Worm (Caenorhabditis elegans) whole organism, young adult: ENCODE measurements around the gene R10E4.9.

ENCODE experiments used
- B0035.1 ChIP-seq: sonication (generic microtip); optimal IDR thresholded peaks from 2 replicates; lab custom pipeline; 2016; ENCODE audit warnings: missing genetic modification characterization, mild to moderate bottlenecking, missing compliant biosample characterization, missing genotype, missing genetic modification reagents
- B0261.1 ChIP-seq: sonication (generic microtip); optimal IDR thresholded peaks from 2 replicates; lab custom pipeline; 2016; ENCODE audit warnings: mild to moderate bottlenecking, missing genetic modification characterization, moderate library complexity, missing compliant biosample characterization
- F22D6.2 ChIP-seq: sonication (generic microtip); optimal IDR thresholded peaks from 2 replicates; lab custom pipeline; 2016; ENCODE audit warnings: mild to moderate bottlenecking, missing genetic modification characterization, missing compliant biosample characterization
- F39B2.1 ChIP-seq: fragments of 200-800 bp; sonication (Bioruptor generic); IDR thresholded peaks from 2 replicates; pipeline ENCODE4 v1.3.6; 2022; ENCODE audit warnings: missing genetic modification reagents, missing genetic modification characterization, missing compliant biosample characterization
- F49E8.2 ChIP-seq: sonication (generic microtip); optimal IDR thresholded peaks from 3 replicates; lab custom pipeline; 2017; ENCODE audit warnings: missing genetic modification characterization, mild to moderate bottlenecking, missing compliant biosample characterization, antibody characterized with exemption, moderate library complexity; ENCODE audit not compliant: insufficient read depth
- F52B5.7 ChIP-seq: sonication (generic microtip); optimal IDR thresholded peaks from 2 replicates; lab custom pipeline; 2016; ENCODE audit warnings: mild to moderate bottlenecking, missing genetic modification characterization, missing compliant biosample characterization
- F55B11.4 ChIP-seq: sonication (generic microtip); optimal IDR thresholded peaks from 2 replicates; lab custom pipeline; 2016; ENCODE audit warnings: missing compliant biosample characterization, missing genetic modification characterization, borderline replicate concordance; ENCODE audit not compliant: insufficient read depth
- K12H6.12 ChIP-seq: fragments of 200-800 bp; sonication (Bioruptor generic); optimal IDR thresholded peaks from 2 replicates; lab custom pipeline; 2018; ENCODE audit warnings: mild to moderate bottlenecking, missing genetic modification characterization, missing compliant biosample characterization
- Y53G8AR.9 ChIP-seq: fragments of 200-800 bp; sonication (Bioruptor generic); conservative IDR thresholded peaks from 2 replicates; pipeline ENCODE4 v1.3.6; 2022; ENCODE audit warnings: missing genetic modification reagents, missing genetic modification characterization, missing compliant biosample characterization
- Y56A3A.18 ChIP-seq: fragments of 200-800 bp; sonication (Bioruptor generic); IDR thresholded peaks from 2 replicates; pipeline ENCODE4 v1.3.6; 2022; ENCODE audit warnings: missing genetic modification reagents, missing genetic modification characterization, missing compliant biosample characterization
- aptf-3 ChIP-seq: fragments of 200-800 bp; sonication (Bioruptor generic); IDR thresholded peaks from 2 replicates; pipeline ENCODE4 v1.3.6; 2022; ENCODE audit warnings: missing genetic modification characterization, missing compliant biosample characterization
- atf-7 ChIP-seq: sonication (generic microtip); optimal IDR thresholded peaks from 2 replicates; lab custom pipeline; 2017; ENCODE audit warnings: mild to moderate bottlenecking, missing genetic modification characterization, missing compliant biosample characterization
- attf-3 ChIP-seq: fragments of 200-800 bp; sonication (Bioruptor generic); conservative IDR thresholded peaks from 2 replicates; pipeline ENCODE4 v1.3.6; 2022; ENCODE audit warnings: missing genetic modification reagents, missing genetic modification characterization, missing compliant biosample characterization
- bed-1 ChIP-seq: fragments of 200-800 bp; sonication (Bioruptor generic); IDR thresholded peaks from 2 replicates; pipeline ENCODE4 v1.3.6; 2022; ENCODE audit warnings: missing genetic modification reagents, missing genetic modification characterization, missing compliant biosample characterization
- cebp-1 ChIP-seq, 2 experiments: fragments of 200-800 bp in 1 of 2; sonication (Bioruptor generic) in 1 of 2; sonication (generic microtip) in 1 of 2; IDR thresholded peaks in 1 of 2; optimal IDR thresholded peaks in 1 of 2; 2 replicates each; pipeline versions ENCODE4 v1.3.6 to Lab custom; 2017 to 2022; ENCODE audit warnings: missing compliant biosample characterization in 2 of 2, missing genetic modification characterization in 2 of 2, mild to moderate bottlenecking in 1 of 2, missing genetic modification reagents in 1 of 2, moderate library complexity in 1 of 2
- ceh-100 ChIP-seq: fragments of 200-800 bp; sonication (Bioruptor generic); IDR thresholded peaks from 2 replicates; pipeline ENCODE4 v1.3.6; 2022; ENCODE audit warnings: missing genetic modification reagents, missing genetic modification characterization, missing compliant biosample characterization
- dox-1 ChIP-seq: fragments of 200-800 bp; sonication (Bioruptor generic); IDR thresholded peaks from 2 replicates; pipeline ENCODE4 v1.3.6; 2022; ENCODE audit warnings: missing genetic modification reagents, missing genetic modification characterization, missing compliant biosample characterization
- dpff-1 ChIP-seq: sonication (generic microtip); optimal IDR thresholded peaks from 2 replicates; lab custom pipeline; 2017; ENCODE audit warnings: mild to moderate bottlenecking, missing genetic modification characterization, missing compliant biosample characterization
- ets-4 ChIP-seq: fragments of 200-800 bp; sonication (Bioruptor generic); optimal IDR thresholded peaks from 2 replicates; lab custom pipeline; 2018; ENCODE audit warnings: mild to moderate bottlenecking, missing genetic modification characterization, missing compliant biosample characterization
- fkh-3 ChIP-seq: sonication (generic microtip); optimal IDR thresholded peaks from 2 replicates; lab custom pipeline; 2016; ENCODE audit warnings: mild to moderate bottlenecking, missing genetic modification characterization, missing compliant biosample characterization
- gei-17 ChIP-seq: fragments of 200-800 bp; sonication (Bioruptor generic); optimal IDR thresholded peaks from 2 replicates; lab custom pipeline; 2018; ENCODE audit warnings: mild to moderate bottlenecking, missing genetic modification characterization, missing compliant biosample characterization
- him-1 ChIP-seq: sonication (generic microtip); optimal IDR thresholded peaks from 2 replicates; lab custom pipeline; 2016; ENCODE audit warnings: missing genotype, missing genetic modification reagents, missing genetic modification characterization, missing compliant biosample characterization
- hmg-1.2 ChIP-seq: fragments of 200-800 bp; sonication (Bioruptor generic); IDR thresholded peaks from 2 replicates; pipeline ENCODE4 v1.3.6; 2022; ENCODE audit warnings: missing genetic modification reagents, missing genetic modification characterization, missing compliant biosample characterization
- hmg-20 ChIP-seq: fragments of 200-800 bp; sonication (Bioruptor generic); IDR thresholded peaks from 2 replicates; pipeline ENCODE4 v1.3.6; 2022; ENCODE audit warnings: missing genetic modification reagents, missing genetic modification characterization, missing compliant biosample characterization
- let-526 ChIP-seq: fragments of 200-800 bp; sonication (Bioruptor generic); IDR thresholded peaks from 2 replicates; pipeline ENCODE4 v1.3.6; 2022; ENCODE audit warnings: missing genetic modification reagents, missing genetic modification characterization, missing compliant biosample characterization
- lsl-1 ChIP-seq: fragments of 200-800 bp; sonication (Bioruptor generic); optimal IDR thresholded peaks from 2 replicates; lab custom pipeline; 2018; ENCODE audit warnings: mild to moderate bottlenecking, missing genetic modification characterization, moderate library complexity, missing compliant biosample characterization
- madf-6 ChIP-seq: fragments of 200-800 bp; sonication (Bioruptor generic); IDR thresholded peaks from 2 replicates; pipeline ENCODE4 v1.3.6; 2022; ENCODE audit warnings: missing genetic modification reagents, missing genetic modification characterization, missing compliant biosample characterization
- madf-8 ChIP-seq: fragments of 200-800 bp; sonication (Bioruptor generic); conservative IDR thresholded peaks from 2 replicates; pipeline ENCODE4 v1.3.6; 2022; ENCODE audit warnings: missing genetic modification reagents, missing genetic modification characterization, missing compliant biosample characterization
- nfya-1 ChIP-seq: sonication (generic microtip); optimal IDR thresholded peaks from 2 replicates; lab custom pipeline; 2017; ENCODE audit warnings: antibody characterized with exemption, missing compliant biosample characterization, missing genetic modification characterization, borderline replicate concordance; ENCODE audit not compliant: insufficient read depth
- nfya-2 ChIP-seq: fragments of 200-800 bp; sonication (Bioruptor generic); IDR thresholded peaks from 2 replicates; pipeline ENCODE4 v1.3.6; 2022; ENCODE audit warnings: missing genetic modification reagents, missing genetic modification characterization, missing compliant biosample characterization
- nfyb-1 ChIP-seq: fragments of 200-800 bp; sonication (Bioruptor generic); IDR thresholded peaks from 2 replicates; pipeline ENCODE4 v1.3.6; 2022; ENCODE audit warnings: missing genetic modification reagents, missing genetic modification characterization, missing compliant biosample characterization
- nhr-90 ChIP-seq: sonication (generic microtip); optimal IDR thresholded peaks from 2 replicates; lab custom pipeline; 2016; ENCODE audit warnings: missing genotype, mild to moderate bottlenecking, missing genetic modification characterization, missing compliant biosample characterization
- pbrm-1 ChIP-seq: fragments of 200-800 bp; sonication (Bioruptor generic); IDR thresholded peaks from 2 replicates; pipeline ENCODE4 v1.3.6; 2022; ENCODE audit warnings: missing genetic modification reagents, missing genetic modification characterization, missing compliant biosample characterization
- repo-1 ChIP-seq: sonication (generic microtip); optimal IDR thresholded peaks from 2 replicates; lab custom pipeline; 2017; ENCODE audit warnings: mild to moderate bottlenecking, missing genetic modification characterization, missing compliant biosample characterization
- rpc-1 ChIP-seq, 2 experiments: fragments of 150-350 bp in 1 of 2; sonication (generic microtip) in 1 of 2; optimal IDR thresholded peaks; 2 replicates each; lab custom pipeline; 2014 to 2018; ENCODE audit warnings: missing biosample characterization in 1 of 2, missing genetic modification characterization in 1 of 2, missing genetic modification reagents in 1 of 2, missing genotype in 1 of 2
- sdz-38 ChIP-seq: sonication (generic microtip); optimal IDR thresholded peaks from 2 replicates; lab custom pipeline; 2016; ENCODE audit warnings: missing genotype, missing genetic modification characterization, missing compliant biosample characterization
- snpc-1.3 ChIP-seq: sonication (generic microtip); optimal IDR thresholded peaks from 2 replicates; lab custom pipeline; 2017; ENCODE audit warnings: missing genetic modification characterization, mild to moderate bottlenecking, missing compliant biosample characterization, antibody characterized with exemption, moderate library complexity, missing genotype, missing genetic modification reagents; ENCODE audit not compliant: insufficient read depth
- tbp1 ChIP-seq: fragments of 200-800 bp; sonication (Bioruptor generic); optimal IDR thresholded peaks from 2 replicates; lab custom pipeline; 2018; ENCODE audit warnings: mild to moderate bottlenecking, missing genetic modification characterization, missing compliant biosample characterization
- tbx-9 ChIP-seq: sonication (generic microtip); optimal IDR thresholded peaks from 2 replicates; lab custom pipeline; 2016; ENCODE audit warnings: borderline replicate concordance, missing genetic modification characterization, inconsistent platforms, missing compliant biosample characterization
- unc-130 ChIP-seq: sonication (generic microtip); optimal IDR thresholded peaks from 2 replicates; lab custom pipeline; 2016; ENCODE audit warnings: missing genetic modification reagents, missing genetic modification characterization, missing compliant biosample characterization
- xnd-1 ChIP-seq: sonication (generic microtip); optimal IDR thresholded peaks from 2 replicates; lab custom pipeline; 2016; ENCODE audit warnings: missing genotype, missing genetic modification reagents, missing genetic modification characterization, missing compliant biosample characterization
- ztf-18 ChIP-seq: sonication (generic microtip); optimal IDR thresholded peaks from 2 replicates; lab custom pipeline; 2016; ENCODE audit warnings: missing genotype, mild to moderate bottlenecking, missing genetic modification characterization, missing compliant biosample characterization
- ztf-22 ChIP-seq: fragments of 200-800 bp; sonication (Bioruptor generic); optimal IDR thresholded peaks from 2 replicates; lab custom pipeline; 2018; ENCODE audit warnings: mild to moderate bottlenecking, missing genetic modification characterization, moderate library complexity, missing compliant biosample characterization
- ztf-26 ChIP-seq: sonication (generic microtip); optimal IDR thresholded peaks from 2 replicates; lab custom pipeline; 2017; ENCODE audit warnings: missing genetic modification characterization, missing compliant biosample characterization
- ztf-3 ChIP-seq: fragments of 200-800 bp; sonication (Bioruptor generic); optimal IDR thresholded peaks from 2 replicates; lab custom pipeline; 2018; ENCODE audit warnings: mild to moderate bottlenecking, missing genetic modification characterization, missing compliant biosample characterization
- ztf-6 ChIP-seq: fragments of 200-800 bp; sonication (Bioruptor generic); IDR thresholded peaks from 2 replicates; pipeline ENCODE4 v1.3.6; 2022; ENCODE audit warnings: missing genetic modification reagents, missing genetic modification characterization, missing compliant biosample characterization

R10E4.9 gene

DNA sequence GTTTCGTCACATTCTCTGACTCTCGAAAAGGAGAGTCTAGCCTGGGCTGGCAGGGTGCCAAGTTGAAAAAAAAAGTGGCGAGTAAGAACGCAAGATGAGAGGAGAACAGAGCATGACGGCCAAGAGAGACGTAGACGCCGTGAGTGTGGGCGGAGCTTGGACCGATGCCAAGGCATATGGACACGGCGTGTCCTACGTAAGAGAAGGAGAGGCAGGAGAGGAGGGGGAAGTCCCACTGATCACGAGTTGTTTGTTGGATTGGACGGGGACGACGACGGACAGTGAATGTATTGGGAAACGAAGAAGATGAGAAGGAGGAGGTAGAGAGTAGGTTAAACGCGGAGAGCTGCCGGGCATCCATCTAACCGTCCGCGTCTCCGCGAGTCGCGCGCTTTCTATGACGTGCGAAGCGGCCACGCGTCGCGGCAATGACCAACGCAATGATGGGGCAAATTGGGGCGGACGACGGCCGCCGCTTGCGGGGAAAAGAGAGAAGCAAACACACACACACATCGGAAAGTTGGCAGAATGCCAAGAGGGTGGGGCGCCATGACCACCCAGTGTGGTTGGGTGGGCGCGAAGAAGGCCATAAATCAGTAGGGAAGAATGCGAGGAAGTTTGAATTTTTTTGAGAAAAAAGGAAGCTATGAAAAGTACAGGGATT, 20.1 kb downstream of the R10E4.9 start (continued):
- peak; percentile 69; the same call in 1 of the 2 replicates for TF ChIP-seq ztf-6 (GFP tag; lab: Robert Waterston, UW)
- TF ChIP-seq aptf-3 (GFP tag; lab: Robert Waterston, UW): 0 out of 2 replicates have a peak, but pooled peaks have one; percentile 23
- TF ChIP-seq madf-6 (GFP tag; lab: Robert Waterston, UW): no peak
- TF ChIP-seq F39B2.1 (GFP tag; lab: Robert Waterston, UW): no peak
- peak; percentile 1 for TF ChIP-seq fkh-3 (tag; lab: Kevin White, UChicago)
- 0 out of 2 replicates have a peak, but pooled peaks have one; percentile 20 for TF ChIP-seq bed-1 (GFP tag; lab: Robert Waterston, UW)
- TF ChIP-seq dox-1 (GFP tag; lab: Robert Waterston, UW): peak; percentile 95
- peak; percentile 80; the same call in 1 of the 2 replicates for TF ChIP-seq cebp-1 (GFP tag; IDR thresholded peaks at IDR 0.05; lab: Robert Waterston, UW)
- peak; percentile 98 for TF ChIP-seq cebp-1 (tag; optimal IDR thresholded peaks at IDR 0.05; lab: Kevin White, UChicago)
- peak; percentile 99 for TF ChIP-seq K12H6.12 (tag; lab: Kevin White, UChicago)
- TF ChIP-seq repo-1: peak; percentile 94
- no peak for TF ChIP-seq madf-8 (GFP tag; lab: Robert Waterston, UW)
- peak; percentile 4 for TF ChIP-seq unc-130 (GFP tag; lab: Kevin White, UChicago)
- peak; percentile 92 for TF ChIP-seq hmg-1.2 (GFP tag; lab: Robert Waterston, UW)
- no peak for TF ChIP-seq nfya-1
- no peak for TF ChIP-seq lsl-1 (GFP tag; lab: Kevin White, UChicago)
- TF ChIP-seq him-1: no peak
- TF ChIP-seq tbx-9: no peak
- peak; percentile 92 for TF ChIP-seq Y56A3A.18 (GFP tag; lab: Robert Waterston, UW)
- peak; percentile 68 for TF ChIP-seq let-526 (GFP tag; lab: Robert Waterston, UW)
- TF ChIP-seq F22D6.2 (tag; lab: Kevin White, UChicago): peak; percentile 96
- TF ChIP-seq nfya-2 (GFP tag; lab: Robert Waterston, UW): no peak
- peak; percentile 66; the same call in 1 of the 2 replicates for TF ChIP-seq hmg-20
- peak; percentile 25 for TF ChIP-seq B0261.1 (tag; lab: Kevin White, UChicago)
- peak; percentile 89 for TF ChIP-seq nhr-90 (tag; lab: Kevin White, UChicago)
- peak; percentile 99 for TF ChIP-seq ztf-22
- TF ChIP-seq ztf-3: peak; percentile 93
- peak; percentile 92 for TF ChIP-seq Y53G8AR.9
- TF ChIP-seq nfyb-1: peak; percentile 98
- peak; percentile 72 for TF ChIP-seq tbp1 (GFP tag; lab: Kevin White, UChicago)
- peak; percentile 100 for TF ChIP-seq atf-7 (tag; lab: Kevin White, UChicago)
- TF ChIP-seq attf-3 (GFP tag; lab: Robert Waterston, UW): no peak
- TF ChIP-seq gei-17 (GFP tag; lab: Kevin White, UChicago): peak; percentile 94
- peak; percentile 92 for TF ChIP-seq pbrm-1 (GFP tag; lab: Robert Waterston, UW)
- peak; percentile 78 for TF ChIP-seq ceh-100 (GFP tag; lab: Robert Waterston, UW)
- peak; percentile 82 for TF ChIP-seq ztf-18 (tag; lab: Kevin White, UChicago)
- no peak for TF ChIP-seq rpc-1 (optimal IDR thresholded peaks at IDR 0.05; lab: Kevin White, UChicago)
- TF ChIP-seq rpc-1 (tag; optimal IDR thresholded peaks at IDR 0.05; lab: Kevin White, UChicago): no peak
- TF ChIP-seq snpc-1.3: no peak
- no peak for TF ChIP-seq xnd-1 (tag; lab: Kevin White, UChicago)
- peak; percentile 84 for TF ChIP-seq dpff-1 (tag; lab: Kevin White, UChicago)
- TF ChIP-seq F49E8.2: no peak
- TF ChIP-seq F52B5.7 (tag; lab: Kevin White, UChicago): peak; percentile 68
- no peak for TF ChIP-seq F55B11.4 (tag; lab: Kevin White, UChicago)
- TF ChIP-seq sdz-38: no peak
- peak; percentile 98 for TF ChIP-seq ztf-26 (tag; lab: Kevin White, UChicago)
- TF ChIP-seq ets-4: peak; percentile 58
- peak; percentile 89 for TF ChIP-seq B0035.1 (tag; lab: Kevin White, UChicago)
